Fruit fly (Drosophila melanogaster): Measurements from ENCODE around the gene CG10508.

- TF ChIP-seq CG8478 (optimal IDR thresholded peaks at IDR 0.05) (no peak), CTCF (optimal IDR thresholded peaks at IDR 0.05) (no peak)
Observed at dm6 chr3L:21196563-21196962, 13.5 kb upstream of the CG10508 start, which contains the start of the genes Targ3 and park.
